Fruit fly (Drosophila melanogaster): ENCODE measurements around the gene MED20.

MED20 gene

dm6 chr2L:8084349-8085203 is 11.9 kb upstream of the MED20 start (continued):
- TF ChIP-seq yki (optimal IDR thresholded peaks at IDR 0.05) (peak; percentile 34), ci (GFP tag; IDR thresholded peaks at IDR 0.05) (0 out of 3 replicates have a peak, but pooled peaks have one; percentile 25), CG9932 (GFP tag; IDR thresholded peaks at IDR 0.05) (peak; percentile 36; the same call in 1 of the 2 replicates), CHES-1-like (GFP tag; optimal IDR thresholded peaks at IDR 0.05) (peak; percentile 9), CG9727 (GFP tag; optimal IDR thresholded peaks at IDR 0.05) (peak; percentile 30), zfh2 (GFP tag; optimal IDR thresholded peaks at IDR 0.05) (peak; percentile 10), cwo (GFP tag; optimal IDR thresholded peaks at IDR 0.05) (peak; percentile 21), CG4707 (GFP tag; optimal IDR thresholded peaks at IDR 0.05) (peak; percentile 76), CG34422 (GFP tag; IDR thresholded peaks at IDR 0.05) (peak; percentile 42; the same call in 1 of the 3 replicates), nom (GFP tag; optimal IDR thresholded peaks at IDR 0.05) (peak; percentile 31), Atf-2 (GFP tag; optimal IDR thresholded peaks at IDR 0.05) (peak; percentile 8), CG4617 (GFP tag; optimal IDR thresholded peaks at IDR 0.05; ENCODE audit: borderline replicate concordance) (no peak), CG7745 (tag; optimal IDR thresholded peaks at IDR 0.05) (peak; percentile 30), sob (GFP tag; IDR thresholded peaks at IDR 0.05) (no peak), CG1233 (GFP tag; optimal IDR thresholded peaks at IDR 0.05) (no peak), CG17361 (GFP tag; IDR thresholded peaks at IDR 0.05) (0 out of 3 replicates have a peak, but pooled peaks have one; percentile 27), Dbx (GFP tag; IDR thresholded peaks at IDR 0.05) (peak; percentile 42; the same call in 1 of the 3 replicates), CG8290 (GFP tag; optimal IDR thresholded peaks at IDR 0.05) (peak; percentile 33), CG8290 (tag; optimal IDR thresholded peaks at IDR 0.05) (peak in 1 of 2 experiments; percentile 23), Ada2b (GFP tag; IDR thresholded peaks at IDR 0.05) (0 out of 2 replicates have a peak, but pooled peaks have one; percentile 13), CG4282 (GFP tag; optimal IDR thresholded peaks at IDR 0.05) (peak; percentile 49)

dm6 chr2L:8083427-8084295 is 11.0 kb upstream of the MED20 start:
- no peak for TF ChIP-seq CG10959 (GFP tag; IDR thresholded peaks at IDR 0.05)
- no peak for TF ChIP-seq CG6689 (GFP tag; IDR thresholded peaks at IDR 0.05)
- TF ChIP-seq HLH54F (GFP tag; optimal IDR thresholded peaks at IDR 0.05): no peak
- no peak; the same call in 2 of the 3 replicates for TF ChIP-seq sr (GFP tag; IDR thresholded peaks at IDR 0.05)
- TF ChIP-seq dysf (GFP tag; IDR thresholded peaks at IDR 0.05): no peak
- TF ChIP-seq CG12299 (tag; optimal IDR thresholded peaks at IDR 0.05): peak; percentile 50
- TF ChIP-seq grn (GFP tag; optimal IDR thresholded peaks at IDR 0.05): no peak
- no peak for TF ChIP-seq phol (tag; optimal IDR thresholded peaks at IDR 0.05)
- no peak for TF ChIP-seq CG32532 (GFP tag; IDR thresholded peaks at IDR 0.05)
- TF ChIP-seq CG34422 (GFP tag; IDR thresholded peaks at IDR 0.05): peak; percentile 60; the same call in 1 of the 3 replicates
- TF ChIP-seq CG10267 (tag; optimal IDR thresholded peaks at IDR 0.05): no peak
- no peak for TF ChIP-seq CG16779 (GFP tag; IDR thresholded peaks at IDR 0.05)
- TF ChIP-seq CG8388 (GFP tag; optimal IDR thresholded peaks at IDR 0.05): no peak
- peak; percentile 13 for TF ChIP-seq CG17829 (tag; optimal IDR thresholded peaks at IDR 0.05)
- TF ChIP-seq CG4404 (GFP tag; IDR thresholded peaks at IDR 0.05): no peak
- no peak for TF ChIP-seq CG4707 (GFP tag; optimal IDR thresholded peaks at IDR 0.05)
- TF ChIP-seq CG17568 (GFP tag; optimal IDR thresholded peaks at IDR 0.05): no peak
- no peak for TF ChIP-seq unpg (GFP tag; optimal IDR thresholded peaks at IDR 0.05)
- TF ChIP-seq CG17359 (tag; optimal IDR thresholded peaks at IDR 0.05): no peak
- TF ChIP-seq ara (GFP tag; IDR thresholded peaks at IDR 0.05): no peak
- TF ChIP-seq Opbp (GFP tag; IDR thresholded peaks at IDR 0.05; ENCODE audit: partially characterized antibody): peak; percentile 50; the same call in 1 of the 3 replicates
- no peak for TF ChIP-seq CG4730 (GFP tag; IDR thresholded peaks at IDR 0.05)
- TF ChIP-seq hb (GFP tag; IDR thresholded peaks at IDR 0.05; ENCODE audit: partially characterized antibody): no peak
- no peak for TF ChIP-seq CG9727 (GFP tag; optimal IDR thresholded peaks at IDR 0.05)
- no peak for TF ChIP-seq CG11695 (GFP tag; IDR thresholded peaks at IDR 0.05)
- no peak for TF ChIP-seq Mrtf (GFP tag; IDR thresholded peaks at IDR 0.05)
- TF ChIP-seq CG33557 (GFP tag; optimal IDR thresholded peaks at IDR 0.05): no peak
- TF ChIP-seq CG10654 (GFP tag; optimal IDR thresholded peaks at IDR 0.05): no peak
- TF ChIP-seq org-1 (GFP tag; optimal IDR thresholded peaks at IDR 0.05): no peak
- TF ChIP-seq cwo (GFP tag; optimal IDR thresholded peaks at IDR 0.05): peak; percentile 23

All from whole organism, embryonic.